Fruit fly (Drosophila melanogaster) whole organism, pupa: ENCODE measurements around the gene GlcAT-P.

ENCODE experiments used
- CG14655 ChIP-seq: fragments of 200-800 bp; sonication (Bioruptor generic); optimal IDR thresholded peaks from 3 replicates; lab custom pipeline; 2017; ENCODE audit warnings: mild to moderate bottlenecking, missing biosample characterization, missing genetic modification reagents, missing genetic modification characterization
- CG17806 ChIP-seq: fragments of 200-800 bp; sonication (Bioruptor generic); optimal IDR thresholded peaks from 2 replicates; lab custom pipeline; 2018; ENCODE audit warnings: missing biosample characterization, mild to moderate bottlenecking, missing genetic modification characterization, moderate library complexity
- D1 ChIP-seq: fragments of 200-800 bp; sonication (Bioruptor generic); optimal IDR thresholded peaks from 2 replicates; lab custom pipeline; 2018; ENCODE audit warnings: missing biosample characterization, mild to moderate bottlenecking, missing genetic modification characterization, moderate library complexity
- EcR ChIP-seq: fragments of 200-800 bp; sonication (Bioruptor generic); optimal IDR thresholded peaks from 3 replicates; lab custom pipeline; 2019; ENCODE audit warnings: missing biosample characterization, missing genetic modification characterization, mild to moderate bottlenecking, moderate library complexity, missing genetic modification reagents
- Ets98B ChIP-seq: fragments of 200-800 bp; sonication (Bioruptor generic); IDR thresholded peaks from 2 replicates; pipeline ENCODE4 v1.3.6; 2022; ENCODE audit warnings: missing biosample characterization, missing genetic modification characterization
- Pif1A ChIP-seq: fragments of 200-800 bp; sonication (Bioruptor generic); optimal IDR thresholded peaks from 3 replicates; lab custom pipeline; 2016; ENCODE audit warnings: missing biosample characterization, missing genetic modification characterization

DNA sequence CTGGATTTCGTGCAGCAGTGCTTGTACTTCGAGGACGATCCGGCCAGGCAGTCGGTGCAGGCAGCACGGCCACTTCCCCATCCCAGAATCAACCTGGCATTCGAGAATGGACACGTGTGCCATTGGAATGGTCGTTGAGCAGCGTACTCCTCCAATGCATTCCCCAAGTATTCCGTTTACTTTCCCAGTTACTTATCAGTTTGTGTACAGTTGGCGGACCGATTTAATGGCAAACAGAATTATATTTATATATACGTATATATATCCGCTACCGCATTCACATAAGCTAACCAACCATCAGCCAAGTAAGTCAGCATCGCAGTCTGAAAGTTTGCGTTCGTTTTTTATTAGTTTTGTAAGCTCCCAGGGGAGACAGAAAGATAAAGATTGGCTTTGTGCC lies 16.3 kb upstream of the GlcAT-P start:
- no peak for TF ChIP-seq EcR (GFP tag; lab: Kevin White, UChicago)
- no peak for TF ChIP-seq CG17806 (tag; lab: Kevin White, UChicago)
- TF ChIP-seq Ets98B (GFP tag; lab: Robert Waterston, UW): no peak
- peak; percentile 15 for TF ChIP-seq Pif1A (GFP tag; lab: Kevin White, UChicago)
- no peak for TF ChIP-seq CG14655 (GFP tag; lab: Kevin White, UChicago)
- TF ChIP-seq D1 (tag; lab: Kevin White, UChicago): no peak
